Fruit fly (Drosophila melanogaster) whole organism: ENCODE results near the gene Cyp4c3.

Experiments
- CG8478 ChIP-seq: fragments of >200 bp; optimal IDR thresholded peaks from 2 replicates; lab custom pipeline; 2018; ENCODE audit warnings: inconsistent platforms
- Dll ChIP-seq: fragments of >200 bp; optimal IDR thresholded peaks from 2 replicates; lab custom pipeline; 2017
- EcR ChIP-seq, 2 experiments: fragments of >200 bp; optimal IDR thresholded peaks; 2 replicates each; lab custom pipeline; 2017; ENCODE audit warnings: missing biosample characterization in 2 of 2, missing genetic modification characterization in 2 of 2, missing genetic modification reagents in 2 of 2
- pan ChIP-seq: fragments of >200 bp; optimal IDR thresholded peaks from 2 replicates; lab custom pipeline; 2017
- psq ChIP-seq: fragments of >200 bp; optimal IDR thresholded peaks from 2 replicates; lab custom pipeline; 2017
- usp ChIP-seq: fragments of >200 bp; optimal IDR thresholded peaks from 2 replicates; lab custom pipeline; 2017; ENCODE audit warnings: missing biosample characterization, missing genetic modification characterization, mixed read lengths

dm6 chr3R:30887302-30887701, 6.5 kb upstream of the Cyp4c3 start:
- TF ChIP-seq EcR (GFP tag; optimal IDR thresholded peaks at IDR 0.05; lab: Kevin White, UChicago) (no peak), Dll (no peak), pan (lab: Kevin White, UChicago) (no peak), psq (lab: Kevin White, UChicago) (no peak), CG8478 (lab: Kevin White, UChicago) (no peak), usp (no peak)
